Fruit fly (Drosophila melanogaster) whole organism, embryonic: ENCODE results near the gene salm.

Experiments used
- CG10147 ChIP-seq: fragments of 200-800 bp; sonication (Bioruptor generic); optimal IDR thresholded peaks from 2 replicates; lab custom pipeline; 2019; ENCODE audit warnings: missing biosample characterization, mild to moderate bottlenecking, missing genetic modification characterization, moderate library complexity
- CG10209 ChIP-seq: fragments of 200-800 bp; sonication (Bioruptor generic); optimal IDR thresholded peaks from 3 replicates; lab custom pipeline; 2017; ENCODE audit warnings: missing biosample characterization, mild to moderate bottlenecking, missing genetic modification characterization, missing genetic modification reagents
- CG10959 ChIP-seq: fragments of 200-800 bp; sonication (Bioruptor generic); IDR thresholded peaks from 2 replicates; pipeline ENCODE4 v1.3.6; 2022; ENCODE audit warnings: missing biosample characterization, missing genetic modification characterization
- CG11504 ChIP-seq: fragments of 200-800 bp; sonication (Bioruptor generic); optimal IDR thresholded peaks from 3 replicates; lab custom pipeline; 2019; ENCODE audit warnings: missing biosample characterization, mild to moderate bottlenecking, missing genetic modification characterization, moderate library complexity
- CG11696 ChIP-seq: fragments of 200-800 bp; sonication (Bioruptor generic); IDR thresholded peaks from 2 replicates; pipeline ENCODE4 v1.3.6; 2022; ENCODE audit warnings: missing biosample characterization, missing genetic modification characterization
- CG12391 ChIP-seq: fragments of 200-800 bp; sonication (Bioruptor generic); optimal IDR thresholded peaks from 3 replicates; lab custom pipeline; 2018; ENCODE audit warnings: missing biosample characterization, mild to moderate bottlenecking, missing genetic modification characterization, moderate library complexity
- CG17359 ChIP-seq: fragments of 200-800 bp; sonication (Bioruptor generic); optimal IDR thresholded peaks from 3 replicates; lab custom pipeline; 2018; ENCODE audit warnings: missing biosample characterization, mild to moderate bottlenecking, missing genetic modification characterization, moderate library complexity
- CG2116 ChIP-seq: fragments of 200-800 bp; sonication (Bioruptor generic); optimal IDR thresholded peaks from 3 replicates; lab custom pipeline; 2018; ENCODE audit warnings: missing biosample characterization, mild to moderate bottlenecking, missing genetic modification characterization
- CG2712 ChIP-seq: fragments of 200-800 bp; optimal IDR thresholded peaks from 3 replicates; lab custom pipeline; 2019; ENCODE audit warnings: missing biosample characterization, mild to moderate bottlenecking, missing genetic modification characterization, moderate library complexity
- CG30403 ChIP-seq: fragments of 200-800 bp; sonication (Bioruptor generic); optimal IDR thresholded peaks from 3 replicates; lab custom pipeline; 2016; ENCODE audit warnings: missing biosample characterization, missing genetic modification characterization
- CG3995 ChIP-seq: fragments of 200-800 bp; sonication (Bioruptor generic); optimal IDR thresholded peaks from 3 replicates; lab custom pipeline; 2016; ENCODE audit warnings: missing biosample characterization, missing genetic modification characterization
- CG4404 ChIP-seq: fragments of 200-800 bp; sonication (Bioruptor generic); IDR thresholded peaks from 2 replicates; pipeline ENCODE4 v1.3.6; 2022; ENCODE audit warnings: missing biosample characterization, missing genetic modification characterization
- CG6175 ChIP-seq: fragments of 200-800 bp; sonication (Bioruptor generic); IDR thresholded peaks from 3 replicates; pipeline ENCODE4 v1.3.6; 2022; ENCODE audit warnings: missing biosample characterization, missing genetic modification characterization
- CG6272 ChIP-seq: fragments of 200-800 bp; sonication (Bioruptor generic); IDR thresholded peaks from 2 replicates; pipeline ENCODE4 v1.3.6; 2022; ENCODE audit warnings: missing biosample characterization, missing genetic modification characterization
- CG7556 ChIP-seq: fragments of 200-800 bp; sonication (Bioruptor generic); optimal IDR thresholded peaks from 2 replicates; lab custom pipeline; 2017; ENCODE audit warnings: missing biosample characterization, mild to moderate bottlenecking, missing genetic modification characterization
- CG8388 ChIP-seq: fragments of 200-800 bp; sonication (Bioruptor generic); optimal IDR thresholded peaks from 2 replicates; lab custom pipeline; 2019; ENCODE audit warnings: missing biosample characterization, mild to moderate bottlenecking, missing genetic modification characterization, moderate library complexity
- CG8924 ChIP-seq: fragments of 200-800 bp; optimal IDR thresholded peaks from 3 replicates; lab custom pipeline; 2019; ENCODE audit warnings: missing biosample characterization, mild to moderate bottlenecking, missing genetic modification characterization, moderate library complexity
- CG9727 ChIP-seq: fragments of 200-800 bp; sonication (Bioruptor generic); optimal IDR thresholded peaks from 3 replicates; lab custom pipeline; 2017; ENCODE audit warnings: missing biosample characterization, mild to moderate bottlenecking, missing genetic modification characterization
- CG9817 ChIP-seq: fragments of 200-800 bp; sonication (Bioruptor generic); optimal IDR thresholded peaks from 2 replicates; lab custom pipeline; 2018; ENCODE audit warnings: missing biosample characterization, mild to moderate bottlenecking, missing genetic modification characterization, moderate library complexity
- Gug ChIP-seq: fragments of 200-800 bp; sonication (Bioruptor generic); IDR thresholded peaks from 4 replicates; pipeline ENCODE4 v1.3.6; 2022; ENCODE audit warnings: missing biosample characterization, missing genetic modification characterization
- NC2β ChIP-seq: fragments of 200-800 bp; sonication (Bioruptor generic); optimal IDR thresholded peaks from 2 replicates; lab custom pipeline; 2016; ENCODE audit warnings: missing biosample characterization, missing genetic modification characterization
- Neu2 ChIP-seq: fragments of 200-800 bp; sonication (Bioruptor generic); optimal IDR thresholded peaks from 3 replicates; lab custom pipeline; 2016; ENCODE audit warnings: missing biosample characterization, missing genetic modification characterization, borderline replicate concordance
- Oli ChIP-seq: fragments of 200-800 bp; sonication (Bioruptor generic); optimal IDR thresholded peaks from 2 replicates; lab custom pipeline; 2018; ENCODE audit warnings: missing biosample characterization, mild to moderate bottlenecking, missing genetic modification characterization, moderate library complexity
- Xbp1 ChIP-seq: fragments of 200-800 bp; sonication (Bioruptor generic); optimal IDR thresholded peaks from 3 replicates; lab custom pipeline; 2016; ENCODE audit warnings: missing biosample characterization, mild to moderate bottlenecking, missing genetic modification characterization
- YL-1 ChIP-seq: fragments of 200-800 bp; sonication (Bioruptor generic); optimal IDR thresholded peaks from 3 replicates; lab custom pipeline; 2017; ENCODE audit warnings: missing biosample characterization, mild to moderate bottlenecking, missing genetic modification characterization
- aop ChIP-seq: fragments of 200-800 bp; sonication (Bioruptor generic); IDR thresholded peaks from 2 replicates; pipeline ENCODE4 v1.3.6; 2022; ENCODE audit warnings: missing biosample characterization, missing genetic modification characterization
- bab2 ChIP-seq: fragments of 200-800 bp; sonication (Bioruptor generic); optimal IDR thresholded peaks from 2 replicates; lab custom pipeline; 2016; ENCODE audit warnings: missing biosample characterization, missing genetic modification characterization
- bcd ChIP-seq: fragments of 200-800 bp; sonication (Bioruptor generic); optimal IDR thresholded peaks from 2 replicates; lab custom pipeline; 2017; ENCODE audit warnings: missing biosample characterization, mild to moderate bottlenecking, missing genetic modification characterization
- bigmax ChIP-seq: fragments of 200-800 bp; sonication (Bioruptor generic); optimal IDR thresholded peaks from 2 replicates; lab custom pipeline; 2018; ENCODE audit warnings: missing biosample characterization, mild to moderate bottlenecking, missing genetic modification characterization
- bsh ChIP-seq, 2 experiments: fragments of 200-800 bp; sonication (Bioruptor generic); optimal IDR thresholded peaks; 2 replicates each; lab custom pipeline; 2017 to 2018; ENCODE audit warnings: mild to moderate bottlenecking in 2 of 2, missing biosample characterization in 2 of 2, missing genetic modification characterization in 2 of 2, moderate library complexity in 1 of 2
- ewg ChIP-seq: fragments of 200-800 bp; sonication (Bioruptor generic); optimal IDR thresholded peaks from 3 replicates; lab custom pipeline; 2017; ENCODE audit warnings: mild to moderate bottlenecking, missing biosample characterization, missing genetic modification reagents, missing genetic modification characterization
- gem ChIP-seq: fragments of 200-800 bp; sonication (Bioruptor generic); optimal IDR thresholded peaks from 2 replicates; lab custom pipeline; 2019; ENCODE audit warnings: missing biosample characterization, mild to moderate bottlenecking, missing genetic modification characterization, moderate library complexity
- hkb ChIP-seq, 2 experiments: fragments of 200-800 bp in 1 of 2; fragments of >200 bp in 1 of 2; sonication (Bioruptor generic) in 1 of 2; IDR thresholded peaks in 1 of 2; optimal IDR thresholded peaks in 1 of 2; 2 replicates each; pipeline versions ENCODE4 v1.3.6 to Lab custom; 2017 to 2022; ENCODE audit warnings: missing biosample characterization in 1 of 2, missing genetic modification characterization in 1 of 2
- jumu ChIP-seq: fragments of 200-800 bp; sonication (Bioruptor generic); optimal IDR thresholded peaks from 3 replicates; lab custom pipeline; 2016; ENCODE audit warnings: missing biosample characterization, missing genetic modification characterization
- otp ChIP-seq: fragments of 200-800 bp; sonication (Bioruptor generic); IDR thresholded peaks from 3 replicates; pipeline ENCODE4, ENCODE4 v1.3.6; 2022; ENCODE audit warnings: missing biosample characterization, missing genetic modification characterization
- prd ChIP-seq, 3 experiments: fragments of >200 bp in 2 of 3; fragments of 200-800 bp in 1 of 3; sonication (Bioruptor generic) in 1 of 3; optimal IDR thresholded peaks in 2 of 3; IDR thresholded peaks in 1 of 3; 2 replicates in 2 of 3; 3 replicates in 1 of 3; pipeline versions ENCODE4 v1.3.6 to Lab custom; 2017 to 2022; ENCODE audit warnings: missing biosample characterization in 1 of 3, missing genetic modification characterization in 1 of 3
- sc ChIP-seq, 3 experiments: fragments of >200 bp in 2 of 3; fragments of 200-800 bp in 1 of 3; sonication (Bioruptor generic) in 1 of 3; optimal IDR thresholded peaks; 2 replicates in 2 of 3; 3 replicates in 1 of 3; lab custom pipeline; 2017; ENCODE audit warnings: mild to moderate bottlenecking in 1 of 3, missing biosample characterization in 1 of 3, missing genetic modification characterization in 1 of 3, missing genetic modification reagents in 1 of 3
- sens ChIP-seq: fragments of 200-800 bp; sonication (Bioruptor generic); peaks from one replicate; lab custom pipeline; 2016; ENCODE audit warnings: missing biosample characterization, missing genetic modification characterization
- so ChIP-seq: fragments of 200-800 bp; sonication (Bioruptor generic); IDR thresholded peaks from 3 replicates; pipeline ENCODE4 v1.3.6; 2022; ENCODE audit warnings: missing biosample characterization, missing genetic modification characterization
- stwl ChIP-seq: fragments of 200-800 bp; sonication (Bioruptor generic); optimal IDR thresholded peaks from 3 replicates; lab custom pipeline; 2018; ENCODE audit warnings: missing biosample characterization, mild to moderate bottlenecking, missing genetic modification characterization, moderate library complexity
- tll ChIP-seq, 2 experiments: fragments of 200-800 bp in 1 of 2; fragments of >200 bp in 1 of 2; sonication (Bioruptor generic) in 1 of 2; optimal IDR thresholded peaks; 2 replicates each; lab custom pipeline; 2017 to 2019; ENCODE audit warnings: missing biosample characterization in 2 of 2, missing genetic modification characterization in 2 of 2, mild to moderate bottlenecking in 1 of 2, moderate library complexity in 1 of 2
- tx ChIP-seq: fragments of 200-800 bp; sonication (Bioruptor generic); optimal IDR thresholded peaks from 2 replicates; lab custom pipeline; 2016; ENCODE audit warnings: missing biosample characterization, missing genetic modification characterization
- unpg ChIP-seq: fragments of 200-800 bp; sonication (Bioruptor generic); optimal IDR thresholded peaks from 3 replicates; lab custom pipeline; 2018; ENCODE audit warnings: missing biosample characterization, mild to moderate bottlenecking, missing genetic modification characterization, moderate library complexity

The salm gene

DNA sequence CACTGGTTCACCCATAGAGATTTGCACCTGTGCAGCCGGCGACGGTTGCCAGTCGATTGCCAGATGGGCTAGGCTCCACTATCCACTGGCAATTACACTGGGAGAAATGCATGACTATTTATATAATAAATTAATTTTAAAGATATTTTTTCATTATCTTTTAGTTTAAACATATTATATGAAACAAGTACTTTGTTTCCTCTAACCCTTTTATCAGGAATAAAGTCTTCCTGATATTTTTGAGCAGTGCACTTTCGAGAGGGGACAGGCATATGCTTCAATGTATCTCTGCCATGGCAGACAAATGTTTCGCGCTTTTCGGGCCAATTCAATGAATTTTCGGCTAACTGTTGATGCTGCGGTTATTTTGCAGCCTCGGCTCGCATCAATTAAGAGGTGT, 17.8 kb downstream of the salm start (continued):
- TF ChIP-seq CG10209 (GFP tag; lab: Kevin White, UChicago) (peak; percentile 1), Oli (tag; lab: Kevin White, UChicago) (peak; percentile 21), CG9727 (no peak), CG11504 (peak; percentile 24), CG2712 (tag; lab: Kevin White, UChicago) (peak; percentile 45), bcd (no peak), unpg (GFP tag; lab: Kevin White, UChicago) (peak; percentile 29), CG4404 (GFP tag; lab: Robert Waterston, UW) (peak; percentile 19; the same call in 1 of the 2 replicates), CG8388 (peak; percentile 3), CG10959 (GFP tag; lab: Robert Waterston, UW) (no peak), hkb (optimal IDR thresholded peaks at IDR 0.05; lab: Kevin White, UChicago) (no peak), hkb (GFP tag; IDR thresholded peaks at IDR 0.05; lab: Robert Waterston, UW) (no peak), otp (GFP tag; lab: Robert Waterston, UW) (no peak), bab2 (GFP tag; lab: Kevin White, UChicago) (no peak), bsh (GFP tag; optimal IDR thresholded peaks at IDR 0.05; lab: Kevin White, UChicago) (peak in 1 of 2 experiments; percentile 30), prd (optimal IDR thresholded peaks at IDR 0.05; lab: Kevin White, UChicago) (no peak), prd (GFP tag; IDR thresholded peaks at IDR 0.05; lab: Robert Waterston, UW) (peak; percentile 28; the same call in 1 of the 3 replicates), Xbp1 (GFP tag; lab: Kevin White, UChicago) (peak; percentile 22), NC2β (GFP tag; lab: Kevin White, UChicago) (no peak), CG6175 (no peak), jumu (no peak), bigmax (GFP tag; lab: Kevin White, UChicago) (no peak), so (GFP tag; lab: Robert Waterston, UW) (no peak), Neu2 (GFP tag; lab: Kevin White, UChicago) (no peak), aop (GFP tag; lab: Robert Waterston, UW) (no peak), tx (GFP tag; lab: Kevin White, UChicago) (no peak), CG30403 (no peak), gem (tag; lab: Kevin White, UChicago) (peak; percentile 47), CG12391 (peak; percentile 1)

DNA sequence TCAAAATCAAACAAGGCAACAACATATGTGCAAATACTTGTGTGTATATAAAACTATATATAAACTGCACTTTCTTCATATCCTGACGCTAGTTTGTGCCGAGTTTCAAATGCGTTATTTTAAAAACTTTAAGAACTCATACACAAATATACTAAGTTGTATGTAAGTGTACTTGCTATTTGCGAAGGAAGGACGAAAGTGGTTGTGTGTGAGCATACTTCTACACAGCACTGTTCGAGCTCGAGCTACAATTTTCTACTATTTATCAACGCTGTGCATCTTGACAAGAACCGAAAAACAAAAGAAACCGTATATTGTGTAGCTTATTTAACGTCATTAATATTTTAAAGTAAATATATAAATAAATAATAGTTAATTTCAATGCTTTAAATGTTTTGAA, 21.6 kb downstream of the salm start:
- TF ChIP-seq CG7556 (GFP tag; lab: Kevin White, UChicago) (no peak), CG8924 (tag; lab: Kevin White, UChicago) (no peak), ewg (GFP tag; lab: Kevin White, UChicago) (no peak), CG17359 (tag; lab: Kevin White, UChicago) (no peak), CG10147 (GFP tag; lab: Kevin White, UChicago) (no peak), Gug (no peak), CG2116 (GFP tag; lab: Kevin White, UChicago) (no peak), CG3995 (GFP tag; lab: Kevin White, UChicago) (no peak), CG9817 (tag; lab: Kevin White, UChicago) (no peak), CG6272 (no peak), sens (peak; percentile 5), YL-1 (GFP tag; lab: Kevin White, UChicago) (no peak), CG11696 (GFP tag; lab: Robert Waterston, UW) (no peak), CG8388 (peak; percentile 94), sc (optimal IDR thresholded peaks at IDR 0.05; lab: Kevin White, UChicago) (no peak), sc (GFP tag; optimal IDR thresholded peaks at IDR 0.05; lab: Kevin White, UChicago) (no peak), stwl (tag; lab: Kevin White, UChicago) (no peak), tll (GFP tag; optimal IDR thresholded peaks at IDR 0.05; lab: Kevin White, UChicago) (no peak)
